Fruit fly (Drosophila melanogaster): Measurements from ENCODE around the gene Ste12DOR.

The Ste12DOR gene

DNA sequence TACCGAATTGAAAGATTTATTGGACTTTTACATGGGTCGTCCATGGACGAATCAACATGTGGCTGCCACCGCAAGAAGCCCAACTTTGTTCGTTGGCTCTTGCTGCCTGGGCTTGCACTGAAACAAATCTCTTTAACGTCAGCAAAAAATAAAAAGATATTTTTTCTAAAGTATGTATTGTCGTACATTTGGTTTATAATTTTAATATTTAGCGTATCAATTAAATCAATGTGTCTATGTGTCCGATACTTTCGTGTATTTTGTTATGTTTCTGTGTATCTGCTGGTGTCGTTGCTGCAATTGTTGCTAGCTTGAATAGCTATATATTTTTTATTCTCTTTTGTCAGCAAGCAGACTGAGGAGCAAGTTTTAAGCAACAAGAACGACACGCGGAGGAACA lies 17.4 kb downstream of the Ste12DOR start (continued):
- TF ChIP-seq CG11902 (GFP tag; optimal IDR thresholded peaks at IDR 0.05) (no peak), achi (GFP tag; optimal IDR thresholded peaks at IDR 0.05) (peak; percentile 39), vri (GFP tag; optimal IDR thresholded peaks at IDR 0.05) (no peak), CG6854 (GFP tag; optimal IDR thresholded peaks at IDR 0.05) (no peak), dac (GFP tag; optimal IDR thresholded peaks at IDR 0.05) (no peak), CG8319 (GFP tag; optimal IDR thresholded peaks at IDR 0.05) (no peak), cyc (GFP tag; optimal IDR thresholded peaks at IDR 0.05) (no peak), CG34406 (GFP tag; optimal IDR thresholded peaks at IDR 0.05) (no peak), ss (GFP tag; optimal IDR thresholded peaks at IDR 0.05) (peak; percentile 64), Ets96B (tag; optimal IDR thresholded peaks at IDR 0.05) (peak; percentile 69), CG10669 (GFP tag; optimal IDR thresholded peaks at IDR 0.05) (peak; percentile 68), spab (GFP tag; optimal IDR thresholded peaks at IDR 0.05) (peak; percentile 54), CG3919 (GFP tag; optimal IDR thresholded peaks at IDR 0.05) (peak; percentile 45), Hr39 (GFP tag; optimal IDR thresholded peaks at IDR 0.05) (no peak), fd59A (GFP tag; optimal IDR thresholded peaks at IDR 0.05) (peak; percentile 50), CG7368 (GFP tag; optimal IDR thresholded peaks at IDR 0.05) (no peak), eg (GFP tag; IDR thresholded peaks at IDR 0.05) (no peak), CG6163 (GFP tag; IDR thresholded peaks at IDR 0.05) (peak; percentile 75), Eip93F (GFP tag; optimal IDR thresholded peaks at IDR 0.05) (no peak), CG11294 (GFP tag; IDR thresholded peaks at IDR 0.05) (no peak)

dm6 chrX:14019048-14019447 lies 19.0 kb downstream of the Ste12DOR start:
- TF ChIP-seq esn (GFP tag; optimal IDR thresholded peaks at IDR 0.05): peak; percentile 7
- no peak for TF ChIP-seq CG6163 (GFP tag; IDR thresholded peaks at IDR 0.05)
- TF ChIP-seq Hr38 (GFP tag; optimal IDR thresholded peaks at IDR 0.05): no peak
- no peak for TF ChIP-seq Ets21C (GFP tag; optimal IDR thresholded peaks at IDR 0.05)
- peak; percentile 75 for TF ChIP-seq svp (GFP tag)
- TF ChIP-seq Eip78C (GFP tag): peak; percentile 55
- peak; percentile 34 for TF ChIP-seq CG32006 (GFP tag; optimal IDR thresholded peaks at IDR 0.05)
- TF ChIP-seq CG7368 (GFP tag; optimal IDR thresholded peaks at IDR 0.05): no peak
- TF ChIP-seq cyc (GFP tag; optimal IDR thresholded peaks at IDR 0.05): no peak
- TF ChIP-seq CG9139 (GFP tag; optimal IDR thresholded peaks at IDR 0.05): no peak
- TF ChIP-seq CG11294 (GFP tag; IDR thresholded peaks at IDR 0.05): no peak
- TF ChIP-seq Met (GFP tag; optimal IDR thresholded peaks at IDR 0.05): peak; percentile 18

DNA sequence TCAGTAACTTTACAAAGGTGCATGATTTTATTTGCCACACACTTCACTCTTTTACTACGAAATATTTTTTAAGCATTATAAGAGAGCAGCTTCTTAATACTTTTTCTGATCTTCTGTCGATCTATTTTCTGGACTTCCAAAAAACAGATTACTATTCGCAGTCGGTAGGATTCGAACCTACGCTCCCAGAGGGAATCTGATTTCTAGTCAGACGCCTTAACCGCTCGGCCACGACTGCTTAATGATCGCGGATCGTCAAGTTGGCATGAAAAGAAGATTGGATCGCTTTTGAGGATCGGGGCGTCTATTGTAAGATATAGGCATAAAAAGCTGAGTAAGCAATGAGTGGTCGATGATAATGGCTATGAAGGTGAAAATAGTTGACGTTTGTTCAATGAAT lies 25.4 kb downstream of the Ste12DOR start:
- TF ChIP-seq CG6792 (GFP tag; optimal IDR thresholded peaks at IDR 0.05): no peak
- TF ChIP-seq Hr4 (GFP tag; optimal IDR thresholded peaks at IDR 0.05): no peak
- TF ChIP-seq vri (GFP tag; optimal IDR thresholded peaks at IDR 0.05): no peak
- no peak for TF ChIP-seq salr (GFP tag; optimal IDR thresholded peaks at IDR 0.05)
- no peak for TF ChIP-seq Eip75B (GFP tag; optimal IDR thresholded peaks at IDR 0.05)

dm6 chrX:14026712-14027111 lies 26.7 kb downstream of the Ste12DOR start:
- TF ChIP-seq CG10631 (GFP tag; optimal IDR thresholded peaks at IDR 0.05) (no peak), dac (GFP tag; optimal IDR thresholded peaks at IDR 0.05) (no peak), CG8632 (GFP tag; optimal IDR thresholded peaks at IDR 0.05) (no peak), Eip93F (GFP tag; optimal IDR thresholded peaks at IDR 0.05) (no peak), eg (GFP tag; IDR thresholded peaks at IDR 0.05) (no peak), net (GFP tag; optimal IDR thresholded peaks at IDR 0.05) (no peak), CG1621 (tag; optimal IDR thresholded peaks at IDR 0.05) (no peak), CG8119 (GFP tag; IDR thresholded peaks at IDR 0.05) (no peak)
